Fruit fly (Drosophila melanogaster) whole organism, embryonic: ENCODE results near the gene GILT3.
A peak's percentile ranks its signal among the peaks of the same experiment; 100 is the strongest.

Source experiments
- Bdp1 ChIP-seq: fragments of 200-800 bp; sonication (Bioruptor generic); optimal IDR thresholded peaks from 3 replicates; lab custom pipeline; 2016; ENCODE audit warnings: missing biosample characterization, missing genetic modification characterization
- BtbVII ChIP-seq: fragments of 200-800 bp; sonication (Bioruptor generic); optimal IDR thresholded peaks from 3 replicates; lab custom pipeline; 2017; ENCODE audit warnings: missing biosample characterization, mild to moderate bottlenecking, missing genetic modification characterization
- C15 ChIP-seq: fragments of 200-800 bp; sonication (Bioruptor generic); IDR thresholded peaks from 3 replicates; pipeline ENCODE4 v1.3.6; 2022; ENCODE audit warnings: missing biosample characterization, missing genetic modification characterization
- CG10462 ChIP-seq: fragments of 200-800 bp; sonication (Bioruptor generic); optimal IDR thresholded peaks from 2 replicates; lab custom pipeline; 2016; ENCODE audit warnings: missing biosample characterization, missing genetic modification characterization
- CG11695 ChIP-seq: fragments of 200-800 bp; sonication (Bioruptor generic); IDR thresholded peaks from 3 replicates; pipeline ENCODE4 v1.3.6; 2022; ENCODE audit warnings: missing biosample characterization, missing genetic modification characterization
- CG14710 ChIP-seq: fragments of 200-800 bp; sonication (Bioruptor generic); optimal IDR thresholded peaks from 3 replicates; lab custom pipeline; 2019; ENCODE audit warnings: missing biosample characterization, mild to moderate bottlenecking, missing genetic modification characterization, moderate library complexity
- CG15073 ChIP-seq: fragments of 200-800 bp; sonication (Bioruptor generic); optimal IDR thresholded peaks from 2 replicates; lab custom pipeline; 2016; ENCODE audit warnings: missing biosample characterization, missing genetic modification characterization
- CG15269 ChIP-seq: fragments of 200-800 bp; sonication (Bioruptor generic); optimal IDR thresholded peaks from 2 replicates; lab custom pipeline; 2018; ENCODE audit warnings: missing biosample characterization, mild to moderate bottlenecking, missing genetic modification characterization, moderate library complexity
- CG16863 ChIP-seq: fragments of 200-800 bp; sonication (Bioruptor generic); optimal IDR thresholded peaks from 3 replicates; lab custom pipeline; 2016; ENCODE audit warnings: missing biosample characterization, missing genetic modification characterization
- CG17612 ChIP-seq: fragments of 200-800 bp; sonication (Bioruptor generic); IDR thresholded peaks from 2 replicates; pipeline ENCODE4 v1.3.6; 2022; ENCODE audit warnings: missing biosample characterization, missing genetic modification characterization
- CG1792 ChIP-seq: fragments of 200-800 bp; sonication (Bioruptor generic); optimal IDR thresholded peaks from 2 replicates; lab custom pipeline; 2016; ENCODE audit warnings: missing biosample characterization, missing genetic modification characterization
- CG2116 ChIP-seq: fragments of 200-800 bp; sonication (Bioruptor generic); optimal IDR thresholded peaks from 3 replicates; lab custom pipeline; 2018; ENCODE audit warnings: missing biosample characterization, mild to moderate bottlenecking, missing genetic modification characterization
- CG2678 ChIP-seq: fragments of 200-800 bp; sonication (Bioruptor generic); optimal IDR thresholded peaks from 3 replicates; lab custom pipeline; 2019; ENCODE audit warnings: missing biosample characterization, mild to moderate bottlenecking, missing genetic modification characterization, moderate library complexity
- CG32532 ChIP-seq: fragments of 200-800 bp; sonication (Bioruptor generic); IDR thresholded peaks from 2 replicates; pipeline ENCODE4 v1.3.6; 2022; ENCODE audit warnings: missing biosample characterization, missing genetic modification characterization
- CG4328 ChIP-seq: fragments of 200-800 bp; sonication (Bioruptor generic); optimal IDR thresholded peaks from 3 replicates; lab custom pipeline; 2017; ENCODE audit warnings: missing biosample characterization, missing genetic modification reagents, missing genetic modification characterization
- CG5953 ChIP-seq: fragments of 200-800 bp; sonication (Bioruptor generic); IDR thresholded peaks from 2 replicates; pipeline ENCODE4 v1.3.6; 2022; ENCODE audit warnings: missing biosample characterization, missing genetic modification characterization
- CG6175 ChIP-seq: fragments of 200-800 bp; sonication (Bioruptor generic); IDR thresholded peaks from 3 replicates; pipeline ENCODE4 v1.3.6; 2022; ENCODE audit warnings: missing biosample characterization, missing genetic modification characterization
- CG7786 ChIP-seq: fragments of 200-800 bp; sonication (Bioruptor generic); optimal IDR thresholded peaks from 2 replicates; lab custom pipeline; 2016; ENCODE audit warnings: missing biosample characterization, missing genetic modification characterization
- CG8388 ChIP-seq: fragments of 200-800 bp; sonication (Bioruptor generic); optimal IDR thresholded peaks from 2 replicates; lab custom pipeline; 2019; ENCODE audit warnings: missing biosample characterization, mild to moderate bottlenecking, missing genetic modification characterization, moderate library complexity
- CG8478 ChIP-seq: fragments of >200 bp; optimal IDR thresholded peaks from 2 replicates; lab custom pipeline; 2018
- Dip3 ChIP-seq: fragments of 200-800 bp; sonication (Bioruptor generic); optimal IDR thresholded peaks from 3 replicates; lab custom pipeline; 2016; ENCODE audit warnings: missing biosample characterization, missing genetic modification characterization
- E2f1 ChIP-seq: fragments of 200-800 bp; sonication (Bioruptor generic); IDR thresholded peaks from 2 replicates; pipeline ENCODE4 v1.3.6; 2022; ENCODE audit warnings: missing biosample characterization, missing genetic modification characterization
- Fer2 ChIP-seq: fragments of 200-800 bp; sonication (Bioruptor generic); optimal IDR thresholded peaks from 2 replicates; lab custom pipeline; 2018; ENCODE audit warnings: missing biosample characterization, mild to moderate bottlenecking, missing genetic modification characterization, moderate library complexity
- Hey ChIP-seq: fragments of 200-800 bp; sonication (Bioruptor generic); optimal IDR thresholded peaks from 3 replicates; lab custom pipeline; 2018; ENCODE audit warnings: missing biosample characterization, mild to moderate bottlenecking, missing genetic modification characterization
- Hmx ChIP-seq: fragments of 200-800 bp; sonication (Bioruptor generic); optimal IDR thresholded peaks from 2 replicates; lab custom pipeline; 2016; ENCODE audit warnings: missing biosample characterization, missing genetic modification characterization
- Lhr ChIP-seq: fragments of 200-800 bp; sonication (Bioruptor generic); optimal IDR thresholded peaks from 3 replicates; lab custom pipeline; 2017; ENCODE audit warnings: mild to moderate bottlenecking, missing biosample characterization, missing genetic modification reagents, missing genetic modification characterization
- Mrtf ChIP-seq: fragments of 200-800 bp; sonication (Bioruptor generic); IDR thresholded peaks from 3 replicates; pipeline ENCODE4 v1.3.6; 2022; ENCODE audit warnings: missing biosample characterization, missing genetic modification characterization
- PHDP ChIP-seq: fragments of 200-800 bp; sonication (Bioruptor generic); optimal IDR thresholded peaks from 3 replicates; lab custom pipeline; 2018; ENCODE audit warnings: missing biosample characterization, mild to moderate bottlenecking, missing genetic modification characterization, moderate library complexity
- Spps ChIP-seq: fragments of 200-800 bp; sonication (Bioruptor generic); optimal IDR thresholded peaks from 2 replicates; lab custom pipeline; 2018; ENCODE audit warnings: missing biosample characterization, mild to moderate bottlenecking, missing genetic modification characterization
- abd-A ChIP-seq: fragments of 200-800 bp; sonication (Bioruptor generic); optimal IDR thresholded peaks from 3 replicates; lab custom pipeline; 2019; ENCODE audit warnings: missing biosample characterization, mild to moderate bottlenecking, missing genetic modification characterization, moderate library complexity
- dan ChIP-seq: fragments of 200-800 bp; sonication (Bioruptor generic); IDR thresholded peaks from 2 replicates; pipeline ENCODE4 v1.3.6; 2022; ENCODE audit warnings: missing biosample characterization, missing genetic modification characterization
- dpn ChIP-seq, 2 experiments: fragments of 200-800 bp; sonication (Bioruptor generic); optimal IDR thresholded peaks; 3 replicates each; lab custom pipeline; 2016; ENCODE audit warnings: missing biosample characterization in 2 of 2, missing genetic modification characterization in 2 of 2
- ftz-f1 ChIP-seq: fragments of 200-800 bp; sonication (Bioruptor generic); optimal IDR thresholded peaks from 2 replicates; lab custom pipeline; 2016; ENCODE audit warnings: missing biosample characterization, missing genetic modification characterization
- gem ChIP-seq: fragments of 200-800 bp; sonication (Bioruptor generic); optimal IDR thresholded peaks from 2 replicates; lab custom pipeline; 2019; ENCODE audit warnings: missing biosample characterization, mild to moderate bottlenecking, missing genetic modification characterization, moderate library complexity
- hb ChIP-seq: fragments of 200-800 bp; sonication (Bioruptor generic); IDR thresholded peaks from 3 replicates; pipeline ENCODE4 v1.3.6; 2022; ENCODE audit warnings: missing biosample characterization, missing genetic modification characterization; ENCODE audit not compliant: partially characterized antibody
- inv ChIP-seq: fragments of 200-800 bp; sonication (Bioruptor generic); IDR thresholded peaks from 2 replicates; pipeline ENCODE4 v1.3.6; 2022; ENCODE audit warnings: missing biosample characterization, missing genetic modification characterization; ENCODE audit not compliant: partially characterized antibody
- mirr ChIP-seq: fragments of 200-800 bp; sonication (Bioruptor generic); optimal IDR thresholded peaks from 3 replicates; lab custom pipeline; 2018; ENCODE audit warnings: missing biosample characterization, mild to moderate bottlenecking, missing genetic modification characterization
- pan ChIP-seq, 4 experiments: fragments of >200 bp in 3 of 4; fragments of 200-800 bp in 1 of 4; sonication (Bioruptor generic) in 1 of 4; optimal IDR thresholded peaks in 3 of 4; IDR thresholded peaks in 1 of 4; 2 replicates each; pipeline versions ENCODE4 v1.3.6 to Lab custom; 2017 to 2022; ENCODE audit warnings: missing biosample characterization in 2 of 4, missing genetic modification characterization in 2 of 4, mixed read lengths in 1 of 4
- pum ChIP-seq: fragments of 200-800 bp; sonication (Bioruptor generic); optimal IDR thresholded peaks from 2 replicates; lab custom pipeline; 2016; ENCODE audit warnings: missing biosample characterization, missing genetic modification characterization
- ranshi ChIP-seq: fragments of 200-800 bp; sonication (Bioruptor generic); IDR thresholded peaks from 2 replicates; pipeline ENCODE4 v1.3.6; 2022; ENCODE audit warnings: missing biosample characterization, missing genetic modification characterization
- row ChIP-seq: fragments of 200-800 bp; sonication (Bioruptor generic); IDR thresholded peaks from 3 replicates; pipeline ENCODE4 v1.3.6; 2022; ENCODE audit warnings: missing biosample characterization, missing genetic modification characterization
- sc ChIP-seq, 3 experiments: fragments of >200 bp in 2 of 3; fragments of 200-800 bp in 1 of 3; sonication (Bioruptor generic) in 1 of 3; optimal IDR thresholded peaks; 2 replicates in 2 of 3; 3 replicates in 1 of 3; lab custom pipeline; 2017; ENCODE audit warnings: mild to moderate bottlenecking in 1 of 3, missing biosample characterization in 1 of 3, missing genetic modification characterization in 1 of 3, missing genetic modification reagents in 1 of 3
- sens ChIP-seq: fragments of 200-800 bp; sonication (Bioruptor generic); peaks from one replicate; lab custom pipeline; 2016; ENCODE audit warnings: missing biosample characterization, missing genetic modification characterization
- tgo ChIP-seq: fragments of 200-800 bp; sonication (Bioruptor generic); IDR thresholded peaks from 3 replicates; pipeline ENCODE4 v1.3.6; 2022; ENCODE audit warnings: missing biosample characterization, missing genetic modification characterization
- tin ChIP-seq: fragments of 200-800 bp; sonication (Bioruptor generic); optimal IDR thresholded peaks from 3 replicates; lab custom pipeline; 2016; ENCODE audit warnings: missing biosample characterization, missing genetic modification characterization
- tio ChIP-seq: fragments of 200-800 bp; sonication (Bioruptor generic); optimal IDR thresholded peaks from 2 replicates; lab custom pipeline; 2017; ENCODE audit warnings: missing biosample characterization, missing genetic modification characterization, inconsistent platforms
- ttk ChIP-seq: fragments of 200-800 bp; sonication (Bioruptor generic); IDR thresholded peaks from 2 replicates; pipeline ENCODE4 v2.1.2; 2022; ENCODE audit warnings: missing biosample characterization, missing genetic modification characterization
- unc-4 ChIP-seq: fragments of 200-800 bp; sonication (Bioruptor generic); IDR thresholded peaks from 2 replicates; pipeline ENCODE4 v1.3.6; 2022; ENCODE audit warnings: missing biosample characterization, missing genetic modification characterization; ENCODE audit not compliant: partially characterized antibody
- vfl ChIP-seq: fragments of 200-800 bp; sonication (Bioruptor generic); optimal IDR thresholded peaks from 2 replicates; lab custom pipeline; 2016; ENCODE audit warnings: missing biosample characterization, missing genetic modification characterization

GILT3 gene

DNA sequence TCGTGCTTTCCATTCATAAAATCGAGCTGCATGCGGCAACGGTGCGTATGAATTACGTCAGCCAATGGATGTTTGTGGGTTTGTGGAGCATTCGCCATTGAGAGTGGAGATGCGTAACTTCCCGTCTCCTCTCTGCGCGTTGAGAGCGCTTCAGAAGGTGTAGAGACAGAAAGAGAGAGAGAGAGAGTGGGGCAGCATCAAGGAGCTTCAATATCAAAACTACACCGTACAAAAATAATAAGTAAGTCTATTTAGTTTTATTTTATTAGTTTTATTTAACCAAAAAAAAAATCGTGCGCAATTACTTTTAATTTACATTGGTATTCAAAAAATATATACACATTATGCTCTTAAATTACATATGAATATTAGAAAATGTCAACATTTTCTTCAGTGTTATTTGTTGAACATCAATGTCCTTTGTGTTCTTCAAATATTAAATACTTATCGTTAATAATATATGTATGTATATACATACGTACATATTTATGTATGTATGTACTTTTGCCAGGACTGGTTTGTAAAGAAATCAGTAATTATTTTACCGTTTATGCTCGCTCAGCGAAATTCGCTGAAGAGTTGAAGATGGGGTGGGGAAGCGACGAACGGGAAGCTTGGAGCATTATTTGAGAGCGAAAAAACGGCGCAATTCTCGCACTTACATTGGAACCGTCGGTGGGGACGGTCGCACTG lies 45.7 kb downstream of the GILT3 start, which contains the start of gene CG10365 (continued):
- no peak for TF ChIP-seq sc (optimal IDR thresholded peaks at IDR 0.05; lab: Kevin White, UChicago)
- TF ChIP-seq sc (GFP tag; optimal IDR thresholded peaks at IDR 0.05; lab: Kevin White, UChicago), result peak; percentile 24
- peak; percentile 4 for TF ChIP-seq Spps (tag; lab: Kevin White, UChicago)
- TF ChIP-seq dan, result no peak
- TF ChIP-seq CG8388, result peak; percentile 90
- peak in 1 of 2 experiments; percentile 86 for TF ChIP-seq dpn (GFP tag; optimal IDR thresholded peaks at IDR 0.05; lab: Kevin White, UChicago)
- no peak for TF ChIP-seq vfl (GFP tag; lab: Kevin White, UChicago)
- TF ChIP-seq CG14710, result peak; percentile 67
- no peak for TF ChIP-seq pum (GFP tag; lab: Kevin White, UChicago)
- TF ChIP-seq Mrtf (GFP tag; lab: Robert Waterston, UW), result peak; percentile 20; the same call in 1 of the 3 replicates
- no peak for TF ChIP-seq CG8478
- TF ChIP-seq CG2116 (GFP tag; lab: Kevin White, UChicago), result peak; percentile 56
- 0 out of 2 replicates have a peak, but pooled peaks have one; percentile 12 for TF ChIP-seq unc-4
- TF ChIP-seq CG32532 (GFP tag; lab: Robert Waterston, UW), result peak; percentile 91
- TF ChIP-seq CG6175, result 0 out of 3 replicates have a peak, but pooled peaks have one; percentile 46
- TF ChIP-seq abd-A (tag; lab: Kevin White, UChicago), result peak; percentile 68
- TF ChIP-seq Bdp1 (GFP tag; lab: Kevin White, UChicago), result no peak
- TF ChIP-seq Hey (tag; lab: Kevin White, UChicago), result no peak
- TF ChIP-seq sens (GFP tag; lab: Kevin White, UChicago), result peak; percentile 57
- TF ChIP-seq ftz-f1 (GFP tag; lab: Kevin White, UChicago), result no peak
- TF ChIP-seq tio (GFP tag; lab: Kevin White, UChicago), result peak; percentile 59
- TF ChIP-seq inv (GFP tag; lab: Robert Waterston, UW), result no peak
- TF ChIP-seq CG1792 (GFP tag; lab: Kevin White, UChicago), result no peak
- TF ChIP-seq CG10462 (GFP tag; lab: Kevin White, UChicago), result peak; percentile 55
- TF ChIP-seq Fer2 (tag; lab: Kevin White, UChicago), result peak; percentile 75
- peak; percentile 67 for TF ChIP-seq tin (GFP tag; lab: Kevin White, UChicago)
- TF ChIP-seq pan (optimal IDR thresholded peaks at IDR 0.05; lab: Kevin White, UChicago), result no peak
- TF ChIP-seq pan (GFP tag; optimal IDR thresholded peaks at IDR 0.05 in 1 of 2, IDR thresholded peaks at IDR 0.05 in 1 of 2), result peak in 1 of 2 experiments; percentile 93
- TF ChIP-seq Hmx (GFP tag; lab: Kevin White, UChicago), result no peak
- TF ChIP-seq C15, result peak; percentile 62; the same call in 2 of the 3 replicates
- no peak for TF ChIP-seq mirr
- TF ChIP-seq ttk (GFP tag; lab: Robert Waterston, UW), result peak; percentile 79
- no peak for TF ChIP-seq CG15073 (GFP tag; lab: Kevin White, UChicago)
- TF ChIP-seq CG11695, result peak; percentile 90
- TF ChIP-seq CG4328, result peak; percentile 58
- TF ChIP-seq CG15269, result peak; percentile 95
- TF ChIP-seq row (GFP tag; lab: Robert Waterston, UW), result peak; percentile 91
- TF ChIP-seq hb (GFP tag; lab: Robert Waterston, UW), result no peak
- TF ChIP-seq ranshi (GFP tag; lab: Robert Waterston, UW), result peak; percentile 88
- peak; percentile 86 for TF ChIP-seq E2f1
- TF ChIP-seq Lhr (GFP tag; lab: Kevin White, UChicago), result no peak
- TF ChIP-seq CG2678 (tag; lab: Kevin White, UChicago), result peak; percentile 96
- TF ChIP-seq PHDP, result peak; percentile 96
- TF ChIP-seq gem (tag; lab: Kevin White, UChicago), result peak; percentile 96
- no peak for TF ChIP-seq CG7786 (GFP tag; lab: Kevin White, UChicago)
- no peak for TF ChIP-seq CG16863 (GFP tag; lab: Kevin White, UChicago)
- TF ChIP-seq Dip3 (GFP tag; lab: Kevin White, UChicago), result no peak
- peak; percentile 89 for TF ChIP-seq BtbVII (GFP tag; lab: Kevin White, UChicago)
- peak; percentile 63; the same call in 1 of the 2 replicates for TF ChIP-seq CG5953 (GFP tag; lab: Robert Waterston, UW)
- peak; percentile 92 for TF ChIP-seq tgo
- peak; percentile 72 for TF ChIP-seq CG17612
